Fruit fly (Drosophila melanogaster) whole organism, wandering third instar larva: ENCODE measurements around the gene Dora.

ENCODE experiments used
- Abd-B ChIP-seq: fragments of >200 bp; optimal IDR thresholded peaks from 2 replicates; lab custom pipeline; 2017; ENCODE audit warnings: missing biosample characterization, missing genetic modification characterization
- Dif ChIP-seq: fragments of 200-275, 200-300 bp; sonication (Bioruptor generic); optimal IDR thresholded peaks from 2 replicates; lab custom pipeline; 2018; ENCODE audit warnings: missing biosample characterization, missing genetic modification characterization; ENCODE audit not compliant: partially characterized antibody
- Hr83 ChIP-seq: fragments of 200-300 bp; sonication (Bioruptor generic); optimal IDR thresholded peaks from 2 replicates; lab custom pipeline; 2016; ENCODE audit warnings: missing biosample characterization, mild to moderate bottlenecking, missing genetic modification characterization, moderate library complexity; ENCODE audit not compliant: poor library complexity, severe bottlenecking
- Sp1 ChIP-seq: fragments of 200-800 bp; sonication (Bioruptor generic); optimal IDR thresholded peaks from 3 replicates; lab custom pipeline; 2019; ENCODE audit warnings: missing biosample characterization, mild to moderate bottlenecking, missing genetic modification characterization, moderate library complexity
- jim ChIP-seq: fragments of 175-275, 200-325 bp; sonication (Bioruptor generic); optimal IDR thresholded peaks from 2 replicates; lab custom pipeline; 2016; ENCODE audit warnings: missing biosample characterization, mild to moderate bottlenecking, missing genetic modification characterization
- psq ChIP-seq: fragments of 200-800 bp; sonication (Bioruptor generic); optimal IDR thresholded peaks from 3 replicates; lab custom pipeline; 2017; ENCODE audit warnings: missing biosample characterization, mild to moderate bottlenecking, missing genetic modification characterization, moderate library complexity
- usp ChIP-seq: fragments of >200 bp; optimal IDR thresholded peaks from 2 replicates; lab custom pipeline; 2017; ENCODE audit warnings: missing biosample characterization, missing genetic modification characterization
- woc ChIP-seq: sonication (Bioruptor generic); optimal IDR thresholded peaks from 2 replicates; lab custom pipeline; 2016; ENCODE audit warnings: missing biosample characterization, mild to moderate bottlenecking, missing genetic modification characterization

- TF ChIP-seq psq (GFP tag; lab: Kevin White, UChicago) (peak; percentile 82), Abd-B (GFP tag; lab: Kevin White, UChicago) (no peak), Hr83 (no peak), jim (GFP tag; lab: Kevin White, UChicago) (no peak), Sp1 (GFP tag; lab: Kevin White, UChicago) (no peak), Dif (GFP tag; lab: Kevin White, UChicago) (no peak), usp (no peak), woc (GFP tag; lab: Kevin White, UChicago) (no peak)
Observed at dm6 chrX:18930868-18931267, 67.1 kb downstream of the Dora start.
